Fruit fly (Drosophila melanogaster) whole organism, embryonic: ENCODE data around the gene dpp.

Experiments used
- Bdp1 ChIP-seq: fragments of 200-800 bp; sonication (Bioruptor generic); optimal IDR thresholded peaks from 3 replicates; lab custom pipeline; 2016; ENCODE audit warnings: missing biosample characterization, missing genetic modification characterization
- Blimp-1 ChIP-seq: fragments of 200-800 bp; sonication (Bioruptor generic); optimal IDR thresholded peaks from 3 replicates; lab custom pipeline; 2018; ENCODE audit warnings: missing biosample characterization, missing genetic modification characterization, mild to moderate bottlenecking, moderate library complexity, missing genetic modification reagents
- CG10267 ChIP-seq: fragments of 200-800 bp; sonication (Bioruptor generic); optimal IDR thresholded peaks from 2 replicates; lab custom pipeline; 2018; ENCODE audit warnings: missing biosample characterization, mild to moderate bottlenecking, missing genetic modification characterization, moderate library complexity
- CG10431 ChIP-seq: fragments of 200-800 bp; sonication (Bioruptor generic); optimal IDR thresholded peaks from 3 replicates; lab custom pipeline; 2018; ENCODE audit warnings: missing biosample characterization, mild to moderate bottlenecking, missing genetic modification characterization
- CG12236 ChIP-seq: fragments of 200-800 bp; sonication (Bioruptor generic); optimal IDR thresholded peaks from 2 replicates; lab custom pipeline; 2016; ENCODE audit warnings: missing biosample characterization, missing genetic modification characterization
- CG1233 ChIP-seq: fragments of 200-800 bp; sonication (Bioruptor generic); optimal IDR thresholded peaks from 4 replicates; lab custom pipeline; 2018; ENCODE audit warnings: missing biosample characterization, mild to moderate bottlenecking, missing genetic modification characterization
- CG13123 ChIP-seq: fragments of 200-800 bp; sonication (Bioruptor generic); optimal IDR thresholded peaks from 2 replicates; lab custom pipeline; 2016; ENCODE audit warnings: missing biosample characterization, missing genetic modification characterization
- CG13296 ChIP-seq: fragments of 200-800 bp; sonication (Bioruptor generic); optimal IDR thresholded peaks from 3 replicates; lab custom pipeline; 2018; ENCODE audit warnings: missing biosample characterization, mild to moderate bottlenecking, missing genetic modification characterization
- CG16815 ChIP-seq: fragments of 200-800 bp; sonication (Bioruptor generic); optimal IDR thresholded peaks from 3 replicates; lab custom pipeline; 2017; ENCODE audit warnings: missing biosample characterization, mild to moderate bottlenecking, missing genetic modification characterization
- CG17912 ChIP-seq: fragments of 200-800 bp; sonication (Bioruptor generic); optimal IDR thresholded peaks from 2 replicates; lab custom pipeline; 2018; ENCODE audit warnings: missing biosample characterization, mild to moderate bottlenecking, missing genetic modification characterization
- CG18011 ChIP-seq: fragments of 200-800 bp; sonication (Bioruptor generic); optimal IDR thresholded peaks from 2 replicates; lab custom pipeline; 2017; ENCODE audit warnings: missing biosample characterization, missing genetic modification characterization, mild to moderate bottlenecking, moderate library complexity, missing genotype
- CG18764 ChIP-seq: fragments of 200-800 bp; sonication (Bioruptor generic); optimal IDR thresholded peaks from 3 replicates; lab custom pipeline; 2016; ENCODE audit warnings: missing biosample characterization, missing genetic modification characterization
- CG2199 ChIP-seq: fragments of 200-800 bp; sonication (Bioruptor generic); IDR thresholded peaks from 3 replicates; pipeline ENCODE4 v1.3.6; 2022; ENCODE audit warnings: missing biosample characterization, missing genetic modification characterization
- CG31365 ChIP-seq: fragments of 200-800 bp; sonication (Bioruptor generic); optimal IDR thresholded peaks from 2 replicates; lab custom pipeline; 2018; ENCODE audit warnings: missing biosample characterization, mild to moderate bottlenecking, missing genetic modification characterization
- CG3163 ChIP-seq: fragments of 200-800 bp; sonication (Bioruptor generic); optimal IDR thresholded peaks from 3 replicates; lab custom pipeline; 2016; ENCODE audit warnings: missing biosample characterization, missing genetic modification characterization
- CG33213 ChIP-seq: fragments of 200-800 bp; sonication (Bioruptor generic); optimal IDR thresholded peaks from 3 replicates; lab custom pipeline; 2016; ENCODE audit warnings: missing biosample characterization, missing genetic modification characterization
- CG4617 ChIP-seq: fragments of 200-800 bp; sonication (Bioruptor generic); optimal IDR thresholded peaks from 3 replicates; lab custom pipeline; 2016; ENCODE audit warnings: missing biosample characterization, missing genetic modification characterization, borderline replicate concordance
- CG4820 ChIP-seq: fragments of 200-800 bp; sonication (Bioruptor generic); optimal IDR thresholded peaks from 3 replicates; lab custom pipeline; 2016; ENCODE audit warnings: missing biosample characterization, missing genetic modification characterization
- CG7271 ChIP-seq: fragments of 200-800 bp; sonication (Bioruptor generic); optimal IDR thresholded peaks from 2 replicates; lab custom pipeline; 2018; ENCODE audit warnings: missing biosample characterization, mild to moderate bottlenecking, missing genetic modification characterization, moderate library complexity
- CG8388 ChIP-seq: fragments of 200-800 bp; sonication (Bioruptor generic); optimal IDR thresholded peaks from 2 replicates; lab custom pipeline; 2019; ENCODE audit warnings: missing biosample characterization, mild to moderate bottlenecking, missing genetic modification characterization, moderate library complexity
- CG9797 ChIP-seq: fragments of 200-800 bp; sonication (Bioruptor generic); optimal IDR thresholded peaks from 3 replicates; lab custom pipeline; 2018; ENCODE audit warnings: missing biosample characterization, mild to moderate bottlenecking, missing genetic modification characterization
- CHES-1-like ChIP-seq: fragments of 200-800 bp; sonication (Bioruptor generic); optimal IDR thresholded peaks from 2 replicates; lab custom pipeline; 2016; ENCODE audit warnings: missing biosample characterization, missing genetic modification characterization
- Camta ChIP-seq: fragments of 200-800 bp; sonication (Bioruptor generic); optimal IDR thresholded peaks from 2 replicates; lab custom pipeline; 2016; ENCODE audit warnings: missing biosample characterization, missing genetic modification characterization
- CrebB ChIP-seq: fragments of 200-800 bp; sonication (Bioruptor generic); optimal IDR thresholded peaks from 3 replicates; lab custom pipeline; 2018; ENCODE audit warnings: missing biosample characterization, mild to moderate bottlenecking, missing genetic modification characterization
- D19A ChIP-seq: fragments of 200-800 bp; optimal IDR thresholded peaks from 3 replicates; lab custom pipeline; 2019; ENCODE audit warnings: missing biosample characterization, mild to moderate bottlenecking, missing genetic modification characterization, moderate library complexity
- D19B ChIP-seq: fragments of 200-800 bp; sonication (Bioruptor generic); optimal IDR thresholded peaks from 2 replicates; lab custom pipeline; 2017; ENCODE audit warnings: missing biosample characterization, mild to moderate bottlenecking, missing genetic modification characterization
- Ets65A ChIP-seq: fragments of 200-800 bp; sonication (Bioruptor generic); peaks from one replicate; lab custom pipeline; 2016; ENCODE audit warnings: missing biosample characterization, missing genetic modification characterization
- HLH4C ChIP-seq: fragments of 200-800 bp; sonication (Bioruptor generic); IDR thresholded peaks from 3 replicates; pipeline ENCODE4 v1.3.6; 2022; ENCODE audit warnings: missing biosample characterization, missing genetic modification characterization; ENCODE audit not compliant: partially characterized antibody
- Hr3 ChIP-seq: fragments of 200-800 bp; sonication (Bioruptor generic); optimal IDR thresholded peaks from 3 replicates; lab custom pipeline; 2016; ENCODE audit warnings: missing biosample characterization, missing genetic modification characterization
- NK7.1 ChIP-seq: fragments of 200-800 bp; sonication (Bioruptor generic); optimal IDR thresholded peaks from 3 replicates; lab custom pipeline; 2016; ENCODE audit warnings: missing biosample characterization, missing genetic modification characterization
- Opbp ChIP-seq: fragments of 200-800 bp; sonication (Bioruptor generic); IDR thresholded peaks from 3 replicates; pipeline ENCODE4 v1.3.6; 2022; ENCODE audit warnings: missing biosample characterization, missing genetic modification characterization; ENCODE audit not compliant: partially characterized antibody
- TFAM ChIP-seq: fragments of 200-800 bp; sonication (Bioruptor generic); optimal IDR thresholded peaks from 2 replicates; lab custom pipeline; 2017; ENCODE audit warnings: missing biosample characterization, missing genetic modification characterization, inconsistent platforms
- Taf1 ChIP-seq: fragments of 200-800 bp; sonication (Bioruptor generic); IDR thresholded peaks from 2 replicates; pipeline ENCODE4 v1.3.6; 2022; ENCODE audit warnings: missing biosample characterization, missing genetic modification characterization
- Trl ChIP-seq, 3 experiments: fragments of >200 bp in 2 of 3; fragments of 200-800 bp in 1 of 3; sonication (Bioruptor generic) in 1 of 3; optimal IDR thresholded peaks; 2 replicates in 1 of 3; 3 replicates in 2 of 3; lab custom pipeline; 2016 to 2017; ENCODE audit warnings: missing biosample characterization in 1 of 3, missing genetic modification characterization in 1 of 3
- bsh ChIP-seq, 2 experiments: fragments of 200-800 bp; sonication (Bioruptor generic); optimal IDR thresholded peaks; 2 replicates each; lab custom pipeline; 2017 to 2018; ENCODE audit warnings: mild to moderate bottlenecking in 2 of 2, missing biosample characterization in 2 of 2, missing genetic modification characterization in 2 of 2, moderate library complexity in 1 of 2
- cas ChIP-seq: fragments of 200-800 bp; sonication (Bioruptor generic); IDR thresholded peaks from 2 replicates; pipeline ENCODE4 v1.3.6; 2022; ENCODE audit warnings: missing biosample characterization, missing genetic modification characterization
- caup ChIP-seq: fragments of 200-800 bp; sonication (Bioruptor generic); optimal IDR thresholded peaks from 3 replicates; lab custom pipeline; 2017; ENCODE audit warnings: missing biosample characterization, mild to moderate bottlenecking, missing genetic modification characterization, moderate library complexity; ENCODE audit not compliant: severe bottlenecking
- da ChIP-seq: fragments of 200-800 bp; sonication (Bioruptor generic); optimal IDR thresholded peaks from 2 replicates; lab custom pipeline; 2016; ENCODE audit warnings: missing biosample characterization, missing genetic modification characterization
- danr ChIP-seq: fragments of 200-800 bp; sonication (Bioruptor generic); IDR thresholded peaks from 2 replicates; pipeline ENCODE4 v1.3.6; 2022; ENCODE audit warnings: missing biosample characterization, missing genetic modification characterization
- dpn ChIP-seq, 2 experiments: fragments of 200-800 bp; sonication (Bioruptor generic); optimal IDR thresholded peaks; 3 replicates each; lab custom pipeline; 2016; ENCODE audit warnings: missing biosample characterization in 2 of 2, missing genetic modification characterization in 2 of 2
- inv ChIP-seq: fragments of 200-800 bp; sonication (Bioruptor generic); IDR thresholded peaks from 2 replicates; pipeline ENCODE4 v1.3.6; 2022; ENCODE audit warnings: missing biosample characterization, missing genetic modification characterization; ENCODE audit not compliant: partially characterized antibody
- jing ChIP-seq: fragments of 200-800 bp; sonication (Bioruptor generic); optimal IDR thresholded peaks from 2 replicates; lab custom pipeline; 2018; ENCODE audit warnings: missing biosample characterization, mild to moderate bottlenecking, missing genetic modification characterization
- lmd ChIP-seq: fragments of 200-800 bp; sonication (Bioruptor generic); IDR thresholded peaks from 2 replicates; pipeline ENCODE4 v1.3.6; 2022; ENCODE audit warnings: missing biosample characterization, missing genetic modification characterization
- ranshi ChIP-seq: fragments of 200-800 bp; sonication (Bioruptor generic); IDR thresholded peaks from 2 replicates; pipeline ENCODE4 v1.3.6; 2022; ENCODE audit warnings: missing biosample characterization, missing genetic modification characterization
- run ChIP-seq: fragments of 200-800 bp; sonication (Bioruptor generic); optimal IDR thresholded peaks from 3 replicates; lab custom pipeline; 2018; ENCODE audit warnings: missing biosample characterization, mild to moderate bottlenecking, missing genetic modification characterization
- sisA ChIP-seq: fragments of 200-800 bp; sonication (Bioruptor generic); IDR thresholded peaks from 2 replicates; pipeline ENCODE4 v1.3.6; 2022; ENCODE audit warnings: missing biosample characterization, missing genetic modification characterization
- slp2 ChIP-seq: fragments of 200-800 bp; sonication (Bioruptor generic); optimal IDR thresholded peaks from 2 replicates; lab custom pipeline; 2016; ENCODE audit warnings: missing biosample characterization, missing genetic modification characterization
- tin ChIP-seq: fragments of 200-800 bp; sonication (Bioruptor generic); optimal IDR thresholded peaks from 3 replicates; lab custom pipeline; 2016; ENCODE audit warnings: missing biosample characterization, missing genetic modification characterization
- tna ChIP-seq: fragments of 200-800 bp; sonication (Bioruptor generic); IDR thresholded peaks from 2 replicates; pipeline ENCODE4 v1.3.6; 2022; ENCODE audit warnings: missing biosample characterization, missing genetic modification characterization; ENCODE audit not compliant: partially characterized antibody
- unpg ChIP-seq: fragments of 200-800 bp; sonication (Bioruptor generic); optimal IDR thresholded peaks from 3 replicates; lab custom pipeline; 2018; ENCODE audit warnings: missing biosample characterization, mild to moderate bottlenecking, missing genetic modification characterization, moderate library complexity
- wek ChIP-seq: fragments of 200-800 bp; sonication (Bioruptor generic); optimal IDR thresholded peaks from 3 replicates; lab custom pipeline; 2018; ENCODE audit warnings: missing biosample characterization, mild to moderate bottlenecking, missing genetic modification characterization, moderate library complexity

dpp gene

DNA sequence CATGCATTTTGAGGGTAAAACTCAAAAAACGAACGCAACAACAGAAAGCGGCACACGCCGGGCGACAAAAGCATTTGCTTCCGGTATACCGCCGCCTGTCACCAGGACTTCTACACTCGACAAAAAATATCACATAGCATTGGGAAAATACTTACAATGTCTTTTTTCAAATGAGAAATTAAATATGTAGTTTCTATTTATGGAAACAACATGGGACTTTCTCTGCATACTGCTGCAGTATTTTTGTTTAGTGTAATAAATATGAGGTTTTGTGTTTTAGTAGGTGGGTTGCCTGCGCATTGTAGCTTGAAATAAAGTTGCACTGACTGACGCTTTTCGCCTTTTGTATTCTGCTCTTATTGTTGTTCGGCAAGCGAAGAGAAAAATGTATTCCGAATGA, 31.1 kb upstream of the dpp start (continued):
- TF ChIP-seq wek (GFP tag; lab: Kevin White, UChicago) (no peak), Taf1 (GFP tag; lab: Robert Waterston, UW) (no peak), CG12236 (GFP tag; lab: Kevin White, UChicago) (no peak), ranshi (GFP tag; lab: Robert Waterston, UW) (peak; percentile 29; the same call in 1 of the 2 replicates), CG18011 (GFP tag; lab: Kevin White, UChicago) (no peak), da (no peak), CG1233 (no peak), Ets65A (GFP tag; lab: Kevin White, UChicago) (peak; percentile 66), CG4820 (GFP tag; lab: Kevin White, UChicago) (no peak), CHES-1-like (no peak), dpn (GFP tag; optimal IDR thresholded peaks at IDR 0.05; lab: Kevin White, UChicago) (peak in 1 of 2 experiments; percentile 7), D19A (tag; lab: Kevin White, UChicago) (no peak), D19B (GFP tag; lab: Kevin White, UChicago) (no peak), CG7271 (tag; lab: Kevin White, UChicago) (no peak), CG17912 (GFP tag; lab: Kevin White, UChicago) (no peak), NK7.1 (no peak), jing (GFP tag; lab: Kevin White, UChicago) (no peak), CG2199 (GFP tag; lab: Robert Waterston, UW) (no peak), CG16815 (GFP tag; lab: Kevin White, UChicago) (no peak), lmd (GFP tag; lab: Robert Waterston, UW) (no peak), bsh (GFP tag; optimal IDR thresholded peaks at IDR 0.05; lab: Kevin White, UChicago) (peak in 1 of 2 experiments; percentile 33), CG33213 (GFP tag; lab: Kevin White, UChicago) (no peak), cas (GFP tag; lab: Robert Waterston, UW) (no peak), CG13296 (GFP tag; lab: Kevin White, UChicago) (no peak), tna (GFP tag; lab: Robert Waterston, UW) (no peak), sisA (GFP tag; lab: Robert Waterston, UW) (peak; percentile 46; the same call in 1 of the 2 replicates), tin (peak; percentile 17), Opbp (no peak), CG9797 (no peak), Trl (optimal IDR thresholded peaks at IDR 0.05; lab: Kevin White, UChicago) (no peak), Trl (GFP tag; optimal IDR thresholded peaks at IDR 0.05; lab: Kevin White, UChicago) (no peak), danr (no peak), caup (GFP tag; lab: Kevin White, UChicago) (no peak), CG31365 (no peak), slp2 (GFP tag; lab: Kevin White, UChicago) (no peak), TFAM (GFP tag; lab: Kevin White, UChicago) (no peak), Bdp1 (no peak), CG10431 (no peak), run (tag; lab: Kevin White, UChicago) (no peak), Blimp-1 (GFP tag; lab: Kevin White, UChicago) (peak; percentile 1), Camta (GFP tag; lab: Kevin White, UChicago) (no peak), CG4617 (no peak), unpg (GFP tag; lab: Kevin White, UChicago) (no peak), CG13123 (no peak), inv (no peak), HLH4C (GFP tag; lab: Robert Waterston, UW) (no peak), Hr3 (GFP tag; lab: Kevin White, UChicago) (no peak), CG18764 (GFP tag; lab: Kevin White, UChicago) (no peak), CG8388 (GFP tag; lab: Kevin White, UChicago) (no peak), CG3163 (no peak), CG10267 (tag; lab: Kevin White, UChicago) (no peak), CrebB (tag; lab: Kevin White, UChicago) (no peak)
